Worm (Caenorhabditis elegans): Measurements from ENCODE around the gene F16G10.5.

The F16G10.5 gene

ce11 chrII:2374973-2375372, 7.9 kb downstream of the F16G10.5 start, which contains the start of gene F16G10.2:
Gene F16G10.2 (plus strand): TSS chrII:2375273.
- TF ChIP-seq K09A11.1 (tag; optimal IDR thresholded peaks at IDR 0.05; ENCODE audit: insufficient read depth), result no peak
- no peak for TF ChIP-seq lim-6 (tag; optimal IDR thresholded peaks at IDR 0.05)
- no peak for TF ChIP-seq ceh-14 (tag; optimal IDR thresholded peaks at IDR 0.05)
- TF ChIP-seq pax-1 (tag; optimal IDR thresholded peaks at IDR 0.05), result no peak
- no peak for TF ChIP-seq eyg-1 (tag; optimal IDR thresholded peaks at IDR 0.05)
- no peak for TF ChIP-seq syd-9 (tag; optimal IDR thresholded peaks at IDR 0.05)
- no peak for TF ChIP-seq hlh-15 (tag; optimal IDR thresholded peaks at IDR 0.05)
- no peak for TF ChIP-seq ets-4 (tag; optimal IDR thresholded peaks at IDR 0.05)
- no peak for TF ChIP-seq unc-86 (tag; optimal IDR thresholded peaks at IDR 0.05)
- no peak for TF ChIP-seq fkh-10 (GFP tag; optimal IDR thresholded peaks at IDR 0.05)
- no peak for TF ChIP-seq elt-2 (tag; optimal IDR thresholded peaks at IDR 0.05)
- no peak for TF ChIP-seq ceh-6 (GFP tag; optimal IDR thresholded peaks at IDR 0.05)
- TF ChIP-seq ceh-48 (tag; optimal IDR thresholded peaks at IDR 0.05), result no peak
- TF ChIP-seq zip-5 (tag; optimal IDR thresholded peaks at IDR 0.05), result no peak
- TF ChIP-seq unc-55 (GFP tag; optimal IDR thresholded peaks at IDR 0.05), result no peak
- no peak for TF ChIP-seq ahr-1 (tag; optimal IDR thresholded peaks at IDR 0.05)
- TF ChIP-seq fax-1 (tag; optimal IDR thresholded peaks at IDR 0.05), result no peak
- TF ChIP-seq ceh-45 (GFP tag; IDR thresholded peaks at IDR 0.05), result no peak
- TF ChIP-seq pat-9 (tag; optimal IDR thresholded peaks at IDR 0.05), result no peak

ce11 chrII:2377751-2378150, 10.6 kb downstream of the F16G10.5 start, which contains the start of gene F16G10.6:
Gene F16G10.6 (minus strand): TSS chrII:2377851.
- TF ChIP-seq elt-2 (tag; optimal IDR thresholded peaks at IDR 0.05) (no peak), odd-2 (tag; optimal IDR thresholded peaks at IDR 0.05) (no peak), unc-42 (tag; optimal IDR thresholded peaks at IDR 0.05) (no peak), madf-2 (tag; optimal IDR thresholded peaks at IDR 0.05) (no peak), sox-4 (tag; optimal IDR thresholded peaks at IDR 0.05) (no peak), C08G9.2 (tag; optimal IDR thresholded peaks at IDR 0.05) (no peak), ceh-30 (tag; optimal IDR thresholded peaks at IDR 0.05) (no peak), hlh-13 (GFP tag; optimal IDR thresholded peaks at IDR 0.05) (no peak), sdc-2 (tag; optimal IDR thresholded peaks at IDR 0.05) (no peak), K02D7.2 (tag; optimal IDR thresholded peaks at IDR 0.05) (no peak), fax-1 (tag; optimal IDR thresholded peaks at IDR 0.05) (no peak), ahr-1 (tag; optimal IDR thresholded peaks at IDR 0.05) (no peak), ceh-31 (tag; optimal IDR thresholded peaks at IDR 0.05) (no peak), hlh-8 (tag; optimal IDR thresholded peaks at IDR 0.05) (no peak), ttx-3 (tag; optimal IDR thresholded peaks at IDR 0.05) (no peak), ceh-24 (tag; optimal IDR thresholded peaks at IDR 0.05) (no peak), npax-4 (tag; optimal IDR thresholded peaks at IDR 0.05) (no peak), sox-2 (GFP tag; IDR thresholded peaks at IDR 0.05) (no peak), che-1 (tag; optimal IDR thresholded peaks at IDR 0.05) (no peak), fkh-6 (tag; optimal IDR thresholded peaks at IDR 0.05) (no peak)

ce11 chrII:2378465-2379009, 11.4 kb downstream of the F16G10.5 start:
- TF ChIP-seq zip-5 (tag; optimal IDR thresholded peaks at IDR 0.05) (peak; percentile 70), T23F11.4 (GFP tag; optimal IDR thresholded peaks at IDR 0.05) (no peak), ceh-19 (GFP tag; optimal IDR thresholded peaks at IDR 0.05) (no peak), elt-4 (tag; optimal IDR thresholded peaks at IDR 0.05) (peak; percentile 36), pqm-1 (tag; optimal IDR thresholded peaks at IDR 0.05) (peak; percentile 98), pax-1 (tag; optimal IDR thresholded peaks at IDR 0.05) (no peak), fkh-6 (tag; optimal IDR thresholded peaks at IDR 0.05) (no peak), ceh-31 (tag; optimal IDR thresholded peaks at IDR 0.05) (no peak), lim-6 (tag; optimal IDR thresholded peaks at IDR 0.05) (no peak), rnt-1 (tag; optimal IDR thresholded peaks at IDR 0.05) (no peak), elt-2 (tag; optimal IDR thresholded peaks at IDR 0.05) (peak; percentile 100), ceh-9 (tag; optimal IDR thresholded peaks at IDR 0.05) (no peak), ets-4 (tag; optimal IDR thresholded peaks at IDR 0.05) (peak; percentile 57), odd-2 (tag; optimal IDR thresholded peaks at IDR 0.05) (no peak), pha-4 (tag; optimal IDR thresholded peaks at IDR 0.05) (no peak), unc-42 (tag; optimal IDR thresholded peaks at IDR 0.05) (no peak)
